Worm (Caenorhabditis elegans): ENCODE results near the gene B0547.2.

DNA sequence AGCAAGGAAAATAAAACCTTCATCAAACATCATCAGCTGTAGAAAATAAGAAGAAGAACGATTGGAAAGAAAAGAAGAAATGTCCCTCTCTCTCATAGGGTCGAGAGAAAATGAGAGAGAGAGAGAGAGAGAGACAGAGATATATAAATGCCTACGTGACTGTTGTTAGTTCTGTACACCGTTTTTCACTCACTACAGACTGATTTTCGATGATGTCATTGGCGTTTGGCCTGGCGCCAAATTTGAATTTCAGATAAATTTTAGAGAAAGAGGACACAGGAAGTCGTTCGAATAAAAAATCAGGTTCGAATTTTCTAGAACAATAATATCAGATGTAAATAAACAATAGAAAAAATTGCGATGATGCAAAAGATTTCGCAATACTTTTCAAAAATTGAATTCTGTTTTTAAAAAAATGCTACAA, 10.2 kb downstream of the B0547.2 start:
- TF ChIP-seq him-1 (tag; optimal IDR thresholded peaks at IDR 0.05) (no peak), dao-5 (tag; optimal IDR thresholded peaks at IDR 0.05) (no peak), W03F9.2 (tag; optimal IDR thresholded peaks at IDR 0.05) (no peak)
